In the genomic region with DNA sequence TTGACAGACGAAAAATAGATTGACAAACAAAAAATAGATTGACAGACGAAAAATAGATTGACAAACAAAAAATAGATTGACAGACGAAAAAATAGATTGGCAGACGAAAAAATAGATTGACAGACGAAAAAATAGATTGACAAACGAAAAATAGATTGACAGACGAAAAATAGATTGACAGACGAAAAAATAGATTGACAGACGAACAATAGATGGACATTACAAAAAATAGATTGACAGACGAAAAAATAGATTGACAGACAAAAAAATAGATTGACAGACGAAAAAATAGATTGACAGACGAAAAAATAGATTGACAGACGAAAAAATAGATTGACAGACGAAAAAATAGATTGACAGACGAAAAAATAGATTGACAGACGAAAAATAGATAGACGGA, we compare ENCODE assay signal across 2 worm cellular contexts.
TF ChIP-seq lines count a peak whose summit lies in the region.

No protein-coding gene starts in this region.

TF ChIP-seq in whole organism, early embryonic, 17 proteins besides CTCF, POLR2A, EP300 and RAD21:
- TF ChIP-seq tbx-11 (GFP tag; IDR thresholded peaks at IDR 0.05; lab: Robert Waterston, UW) = 0 out of 2 replicates have a peak, but pooled peaks have one; percentile 47
TF ChIP-seq in whole organism, early embryonic: peak in this region for 1; not testable (repeated sequence) for 16.

TF ChIP-seq in whole organism, young adult, 124 proteins besides CTCF, POLR2A, EP300 and RAD21:
- TF ChIP-seq egrh-3 (GFP tag; IDR thresholded peaks at IDR 0.05; lab: Robert Waterston, UW) (peak; percentile 20), ceh-91 (GFP tag; IDR thresholded peaks at IDR 0.05; lab: Robert Waterston, UW) (peak; percentile 9; the same call in 1 of the 2 replicates), Y53F4B.3 (GFP tag; IDR thresholded peaks at IDR 0.05; lab: Robert Waterston, UW) (peak; percentile 93; the same call in 1 of the 2 replicates)
